Worm (Caenorhabditis elegans): ENCODE measurements around the gene F10D7.11.

DNA sequence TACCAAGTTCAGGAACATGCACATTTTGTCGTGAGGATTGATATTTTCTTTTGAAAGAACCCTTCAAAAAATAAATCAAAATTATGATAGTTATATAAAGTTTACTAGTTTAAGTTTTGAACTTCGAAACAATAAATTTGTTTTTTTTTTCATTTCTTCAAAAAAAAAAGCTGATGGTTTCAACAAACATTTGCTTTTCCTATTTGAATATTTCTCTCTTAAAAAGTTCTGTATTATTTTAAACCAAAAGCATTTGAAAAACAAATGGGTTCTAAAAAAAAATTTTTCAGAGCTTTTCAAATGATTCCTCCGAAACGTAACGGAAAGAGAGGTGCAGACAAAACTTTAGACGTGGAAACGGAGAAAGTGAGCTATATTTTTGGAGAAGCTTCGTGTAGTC is 22.1 kb upstream of the F10D7.11 start, which contains the start of gene C53C11.1:
- no peak for TF ChIP-seq ZK337.2 (GFP tag; IDR thresholded peaks at IDR 0.05)
- TF ChIP-seq pha-4 (GFP tag; IDR thresholded peaks at IDR 0.05), result no peak
- TF ChIP-seq pha-4 (tag; optimal IDR thresholded peaks at IDR 0.05), result no peak
- no peak for TF ChIP-seq F10B5.3 (tag; optimal IDR thresholded peaks at IDR 0.05)
- TF ChIP-seq unc-62 (GFP tag; optimal IDR thresholded peaks at IDR 0.05 in 1 of 2), result no peak
- TF ChIP-seq unc-62 (tag; optimal IDR thresholded peaks at IDR 0.05), result no peak
- TF ChIP-seq nhr-25 (tag; optimal IDR thresholded peaks at IDR 0.05; ENCODE audit: borderline replicate concordance, insufficient read depth), result no peak
- TF ChIP-seq ces-1 (GFP tag; optimal IDR thresholded peaks at IDR 0.05), result no peak
- no peak for TF ChIP-seq lsy-2 (tag; optimal IDR thresholded peaks at IDR 0.05)
- no peak for TF ChIP-seq pqm-1 (tag; optimal IDR thresholded peaks at IDR 0.05)
- no peak for TF ChIP-seq unc-39 (tag; optimal IDR thresholded peaks at IDR 0.05)
- no peak for TF ChIP-seq dpl-1 (GFP tag; optimal IDR thresholded peaks at IDR 0.05)
- no peak for TF ChIP-seq lin-13 (GFP tag; optimal IDR thresholded peaks at IDR 0.05)
- TF ChIP-seq zag-1 (tag; optimal IDR thresholded peaks at IDR 0.05), result no peak
- no peak for TF ChIP-seq R02D3.7 (tag; optimal IDR thresholded peaks at IDR 0.05)
- TF ChIP-seq daf-8 (GFP tag; IDR thresholded peaks at IDR 0.05), result no peak

All from whole organism, L4 larva.